Fruit fly (Drosophila melanogaster) whole organism, embryonic: Measurements from ENCODE around the gene nerfin-2.

Experiments
- Aef1 ChIP-seq: fragments of 200-800 bp; sonication (Bioruptor generic); IDR thresholded peaks from 3 replicates; pipeline ENCODE4 v1.3.6; 2022; ENCODE audit warnings: missing biosample characterization, missing genetic modification characterization
- BEAF-32 ChIP-seq: fragments of 200-800 bp; sonication (Bioruptor generic); optimal IDR thresholded peaks from 3 replicates; lab custom pipeline; 2017; ENCODE audit warnings: missing biosample characterization, missing genetic modification characterization, mild to moderate bottlenecking, moderate library complexity, missing genetic modification reagents
- Bteb2 ChIP-seq: fragments of 200-800 bp; sonication (Bioruptor generic); optimal IDR thresholded peaks from 2 replicates; lab custom pipeline; 2016; ENCODE audit warnings: missing biosample characterization, missing genetic modification characterization
- CG11085 ChIP-seq: fragments of 200-800 bp; sonication (Bioruptor generic); IDR thresholded peaks from 2 replicates; pipeline ENCODE4 v1.3.6; 2022; ENCODE audit warnings: missing biosample characterization, missing genetic modification characterization
- CG11695 ChIP-seq: fragments of 200-800 bp; sonication (Bioruptor generic); IDR thresholded peaks from 3 replicates; pipeline ENCODE4 v1.3.6; 2022; ENCODE audit warnings: missing biosample characterization, missing genetic modification characterization
- CG12104 ChIP-seq: fragments of 200-800 bp; sonication (Bioruptor generic); optimal IDR thresholded peaks from 3 replicates; lab custom pipeline; 2016; ENCODE audit warnings: missing biosample characterization, missing genetic modification characterization
- CG17328 ChIP-seq: fragments of 200-800 bp; sonication (Bioruptor generic); IDR thresholded peaks from 2 replicates; pipeline ENCODE4 v1.3.6; 2022; ENCODE audit warnings: missing biosample characterization, missing genetic modification characterization
- CG18011 ChIP-seq: fragments of 200-800 bp; sonication (Bioruptor generic); optimal IDR thresholded peaks from 2 replicates; lab custom pipeline; 2017; ENCODE audit warnings: missing biosample characterization, missing genetic modification characterization, mild to moderate bottlenecking, moderate library complexity, missing genotype
- CG18262 ChIP-seq: fragments of 200-800 bp; optimal IDR thresholded peaks from 3 replicates; lab custom pipeline; 2019; ENCODE audit warnings: missing biosample characterization, mild to moderate bottlenecking, missing genetic modification characterization, moderate library complexity
- CG18476 ChIP-seq: fragments of 200-800 bp; sonication (Bioruptor generic); optimal IDR thresholded peaks from 2 replicates; lab custom pipeline; 2016; ENCODE audit warnings: missing biosample characterization, mild to moderate bottlenecking, missing genetic modification characterization
- CG2678 ChIP-seq: fragments of 200-800 bp; sonication (Bioruptor generic); optimal IDR thresholded peaks from 3 replicates; lab custom pipeline; 2019; ENCODE audit warnings: missing biosample characterization, mild to moderate bottlenecking, missing genetic modification characterization, moderate library complexity
- CG30431 ChIP-seq: fragments of 200-800 bp; sonication (Bioruptor generic); optimal IDR thresholded peaks from 2 replicates; lab custom pipeline; 2017; ENCODE audit warnings: missing biosample characterization, missing genetic modification characterization
- CG3726 ChIP-seq: fragments of 200-800 bp; sonication (Bioruptor generic); IDR thresholded peaks from 3 replicates; pipeline ENCODE4, ENCODE4 v1.3.6; 2022; ENCODE audit warnings: missing biosample characterization, missing genetic modification characterization
- CG4820 ChIP-seq: fragments of 200-800 bp; sonication (Bioruptor generic); optimal IDR thresholded peaks from 3 replicates; lab custom pipeline; 2016; ENCODE audit warnings: missing biosample characterization, missing genetic modification characterization
- CG6765 ChIP-seq: fragments of 200-800 bp; sonication (Bioruptor generic); optimal IDR thresholded peaks from 3 replicates; lab custom pipeline; 2017; ENCODE audit warnings: missing biosample characterization, mild to moderate bottlenecking, missing genetic modification characterization
- CG7928 ChIP-seq: fragments of 200-800 bp; sonication (Bioruptor generic); optimal IDR thresholded peaks from 2 replicates; lab custom pipeline; 2017; ENCODE audit warnings: missing biosample characterization, mild to moderate bottlenecking, missing genetic modification characterization
- CG8290 ChIP-seq, 3 experiments: fragments of 200-800 bp; sonication (Bioruptor generic); optimal IDR thresholded peaks; 2 replicates each; lab custom pipeline; 2016 to 2019; ENCODE audit warnings: missing biosample characterization in 3 of 3, missing genetic modification characterization in 3 of 3, mild to moderate bottlenecking in 2 of 3, moderate library complexity in 1 of 3
- CG8924 ChIP-seq: fragments of 200-800 bp; optimal IDR thresholded peaks from 3 replicates; lab custom pipeline; 2019; ENCODE audit warnings: missing biosample characterization, mild to moderate bottlenecking, missing genetic modification characterization, moderate library complexity
- CG8944 ChIP-seq: fragments of 200-800 bp; sonication (Bioruptor generic); optimal IDR thresholded peaks from 3 replicates; lab custom pipeline; 2016; ENCODE audit warnings: missing biosample characterization, missing genetic modification characterization
- CoRest ChIP-seq: fragments of 200-800 bp; sonication (Bioruptor generic); optimal IDR thresholded peaks from 3 replicates; lab custom pipeline; 2018; ENCODE audit warnings: missing biosample characterization, mild to moderate bottlenecking, missing genetic modification characterization, moderate library complexity
- D19A ChIP-seq: fragments of 200-800 bp; optimal IDR thresholded peaks from 3 replicates; lab custom pipeline; 2019; ENCODE audit warnings: missing biosample characterization, mild to moderate bottlenecking, missing genetic modification characterization, moderate library complexity
- D19B ChIP-seq: fragments of 200-800 bp; sonication (Bioruptor generic); optimal IDR thresholded peaks from 2 replicates; lab custom pipeline; 2017; ENCODE audit warnings: missing biosample characterization, mild to moderate bottlenecking, missing genetic modification characterization
- Dbx ChIP-seq: fragments of 200-800 bp; sonication (Bioruptor generic); IDR thresholded peaks from 3 replicates; pipeline ENCODE4 v1.3.6; 2022; ENCODE audit warnings: missing biosample characterization, missing genetic modification characterization
- H2.0 ChIP-seq: fragments of 200-800 bp; sonication (Bioruptor generic); IDR thresholded peaks from 2 replicates; pipeline ENCODE4 v1.3.6; 2022; ENCODE audit warnings: missing biosample characterization, missing genetic modification characterization
- HLH4C ChIP-seq: fragments of 200-800 bp; sonication (Bioruptor generic); IDR thresholded peaks from 3 replicates; pipeline ENCODE4 v1.3.6; 2022; ENCODE audit warnings: missing biosample characterization, missing genetic modification characterization; ENCODE audit not compliant: partially characterized antibody
- Jarid2 ChIP-seq: fragments of 200-800 bp; sonication (Bioruptor generic); optimal IDR thresholded peaks from 3 replicates; lab custom pipeline; 2017; ENCODE audit warnings: mild to moderate bottlenecking, missing biosample characterization, missing genetic modification reagents, missing genetic modification characterization
- Lpt ChIP-seq: fragments of >200 bp; optimal IDR thresholded peaks from 2 replicates; lab custom pipeline; 2018; ENCODE audit warnings: missing biosample characterization, missing genetic modification characterization
- NK7.1 ChIP-seq: fragments of 200-800 bp; sonication (Bioruptor generic); optimal IDR thresholded peaks from 3 replicates; lab custom pipeline; 2016; ENCODE audit warnings: missing biosample characterization, missing genetic modification characterization
- Vsx1 ChIP-seq: fragments of 200-800 bp; sonication (Bioruptor generic); optimal IDR thresholded peaks from 2 replicates; lab custom pipeline; 2017; ENCODE audit warnings: missing biosample characterization, mild to moderate bottlenecking, missing genetic modification characterization, missing genetic modification reagents
- YL-1 ChIP-seq: fragments of 200-800 bp; sonication (Bioruptor generic); optimal IDR thresholded peaks from 3 replicates; lab custom pipeline; 2017; ENCODE audit warnings: missing biosample characterization, mild to moderate bottlenecking, missing genetic modification characterization
- bab2 ChIP-seq: fragments of 200-800 bp; sonication (Bioruptor generic); optimal IDR thresholded peaks from 2 replicates; lab custom pipeline; 2016; ENCODE audit warnings: missing biosample characterization, missing genetic modification characterization
- bcd ChIP-seq: fragments of 200-800 bp; sonication (Bioruptor generic); optimal IDR thresholded peaks from 2 replicates; lab custom pipeline; 2017; ENCODE audit warnings: missing biosample characterization, mild to moderate bottlenecking, missing genetic modification characterization
- btn ChIP-seq: fragments of 200-800 bp; sonication (Bioruptor generic); optimal IDR thresholded peaks from 2 replicates; lab custom pipeline; 2016; ENCODE audit warnings: missing biosample characterization, missing genetic modification characterization
- chm ChIP-seq: fragments of 200-800 bp; sonication (Bioruptor generic); IDR thresholded peaks from 2 replicates; pipeline ENCODE4 v1.3.6; 2022; ENCODE audit warnings: missing biosample characterization, missing genetic modification characterization
- cwo ChIP-seq: fragments of 200-800 bp; sonication (Bioruptor generic); optimal IDR thresholded peaks from 3 replicates; lab custom pipeline; 2017; ENCODE audit warnings: missing biosample characterization, missing genetic modification characterization, mild to moderate bottlenecking, moderate library complexity, missing genetic modification reagents
- ind ChIP-seq: fragments of 200-800 bp; sonication (Bioruptor generic); optimal IDR thresholded peaks from 3 replicates; lab custom pipeline; 2016; ENCODE audit warnings: missing biosample characterization, missing genetic modification characterization
- kay ChIP-seq: fragments of 200-800 bp; sonication (Bioruptor generic); optimal IDR thresholded peaks from 2 replicates; lab custom pipeline; 2016; ENCODE audit warnings: missing biosample characterization, missing genetic modification characterization
- ken ChIP-seq: fragments of 200-800 bp; sonication (Bioruptor generic); IDR thresholded peaks from 3 replicates; pipeline ENCODE4 v1.3.6; 2022; ENCODE audit warnings: missing biosample characterization, missing genetic modification characterization
- lola ChIP-seq, 3 experiments: fragments of >200 bp in 2 of 3; fragments of 200-800 bp in 1 of 3; sonication (Bioruptor generic) in 1 of 3; optimal IDR thresholded peaks; 2 replicates each; lab custom pipeline; 2017 to 2019; ENCODE audit warnings: missing biosample characterization in 3 of 3, missing genetic modification characterization in 3 of 3, mild to moderate bottlenecking in 1 of 3, moderate library complexity in 1 of 3
- pan ChIP-seq, 4 experiments: fragments of >200 bp in 3 of 4; fragments of 200-800 bp in 1 of 4; sonication (Bioruptor generic) in 1 of 4; optimal IDR thresholded peaks in 3 of 4; IDR thresholded peaks in 1 of 4; 2 replicates each; pipeline versions ENCODE4 v1.3.6 to Lab custom; 2017 to 2022; ENCODE audit warnings: missing biosample characterization in 2 of 4, missing genetic modification characterization in 2 of 4, mixed read lengths in 1 of 4
- pb ChIP-seq: fragments of 200-800 bp; sonication (Bioruptor generic); optimal IDR thresholded peaks from 3 replicates; lab custom pipeline; 2016; ENCODE audit warnings: missing biosample characterization, missing genetic modification characterization
- prd ChIP-seq, 3 experiments: fragments of >200 bp in 2 of 3; fragments of 200-800 bp in 1 of 3; sonication (Bioruptor generic) in 1 of 3; optimal IDR thresholded peaks in 2 of 3; IDR thresholded peaks in 1 of 3; 2 replicates in 2 of 3; 3 replicates in 1 of 3; pipeline versions ENCODE4 v1.3.6 to Lab custom; 2017 to 2022; ENCODE audit warnings: missing biosample characterization in 1 of 3, missing genetic modification characterization in 1 of 3
- ranshi ChIP-seq: fragments of 200-800 bp; sonication (Bioruptor generic); IDR thresholded peaks from 2 replicates; pipeline ENCODE4 v1.3.6; 2022; ENCODE audit warnings: missing biosample characterization, missing genetic modification characterization
- scrt ChIP-seq: fragments of 200-800 bp; sonication (Bioruptor generic); optimal IDR thresholded peaks from 2 replicates; lab custom pipeline; 2018; ENCODE audit warnings: missing biosample characterization, mild to moderate bottlenecking, missing genetic modification characterization, moderate library complexity
- tll ChIP-seq, 2 experiments: fragments of 200-800 bp in 1 of 2; fragments of >200 bp in 1 of 2; sonication (Bioruptor generic) in 1 of 2; optimal IDR thresholded peaks; 2 replicates each; lab custom pipeline; 2017 to 2019; ENCODE audit warnings: missing biosample characterization in 2 of 2, missing genetic modification characterization in 2 of 2, mild to moderate bottlenecking in 1 of 2, moderate library complexity in 1 of 2
- zen ChIP-seq: fragments of 200-800 bp; sonication (Bioruptor generic); optimal IDR thresholded peaks from 3 replicates; lab custom pipeline; 2018; ENCODE audit warnings: missing biosample characterization, mild to moderate bottlenecking, missing genetic modification characterization, moderate library complexity
- zfh2 ChIP-seq: fragments of 200-800 bp; sonication (Bioruptor generic); optimal IDR thresholded peaks from 2 replicates; lab custom pipeline; 2016; ENCODE audit warnings: missing biosample characterization, missing genetic modification characterization

Gene nerfin-2

DNA sequence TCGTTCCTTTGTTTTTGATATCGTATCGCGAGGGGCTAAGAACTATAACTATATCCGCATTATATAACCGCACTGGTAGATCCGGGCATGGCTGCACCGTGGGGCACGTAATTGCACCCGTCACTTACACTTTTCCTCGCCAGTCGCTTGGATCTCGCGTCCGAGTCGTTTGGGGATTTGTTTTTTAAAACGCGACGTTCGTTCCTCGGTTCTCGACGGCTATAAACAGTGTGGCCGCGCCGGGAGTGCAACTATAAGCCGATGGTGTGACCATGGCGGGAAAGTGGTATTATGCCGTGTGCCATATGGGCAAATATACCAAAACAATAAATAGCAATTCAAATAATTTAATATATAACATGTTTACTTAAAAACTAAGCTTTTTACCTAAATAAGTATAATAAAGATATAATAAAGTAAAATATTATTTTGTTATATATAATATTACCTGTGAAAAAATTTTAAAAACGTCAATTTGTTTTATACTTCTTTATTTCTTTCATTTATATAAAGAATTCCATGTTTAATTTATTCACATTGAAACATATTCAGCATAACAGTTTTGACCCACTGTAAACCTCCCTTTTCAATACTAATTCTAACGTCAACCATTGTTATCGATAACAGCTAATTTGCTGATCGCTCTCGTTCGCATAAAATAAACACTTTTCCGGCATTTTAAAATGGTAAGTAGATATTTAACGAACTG, 28.1 kb upstream of the nerfin-2 start, which contains the start of the genes Mical and CG3909 (continued):
- TF ChIP-seq Aef1: peak; percentile 84
- peak; percentile 93 for TF ChIP-seq Dbx
- TF ChIP-seq YL-1 (GFP tag; lab: Kevin White, UChicago): peak; percentile 53
- TF ChIP-seq CG8944 (GFP tag; lab: Kevin White, UChicago): no peak
- TF ChIP-seq CG30431 (GFP tag; lab: Kevin White, UChicago): peak; percentile 35
- TF ChIP-seq CG18476: peak; percentile 45
- peak; percentile 89 for TF ChIP-seq CG11085
- TF ChIP-seq CG8924 (tag; lab: Kevin White, UChicago): peak; percentile 92
- no peak for TF ChIP-seq Lpt (GFP tag; lab: Kevin White, UChicago)
- TF ChIP-seq Jarid2: peak; percentile 93
- peak; percentile 67 for TF ChIP-seq cwo (GFP tag; lab: Kevin White, UChicago)
- TF ChIP-seq H2.0 (GFP tag; lab: Robert Waterston, UW): peak; percentile 91
- peak; percentile 28 for TF ChIP-seq BEAF-32 (GFP tag; lab: Kevin White, UChicago)
- TF ChIP-seq ind: peak; percentile 86
- no peak for TF ChIP-seq pb (GFP tag; lab: Kevin White, UChicago)
- peak; percentile 91 for TF ChIP-seq ranshi (GFP tag; lab: Robert Waterston, UW)
- TF ChIP-seq zfh2: peak; percentile 54
- TF ChIP-seq lola (GFP tag; optimal IDR thresholded peaks at IDR 0.05; lab: Kevin White, UChicago): peak in 1 of 3 experiments; percentile 84
- peak; percentile 49 for TF ChIP-seq Bteb2 (GFP tag; lab: Kevin White, UChicago)
- TF ChIP-seq CG12104 (GFP tag; lab: Kevin White, UChicago): peak; percentile 80
- TF ChIP-seq btn (GFP tag; lab: Kevin White, UChicago): no peak
- no peak for TF ChIP-seq NK7.1 (GFP tag; lab: Kevin White, UChicago)
- TF ChIP-seq chm: peak; percentile 85
- peak; percentile 91 for TF ChIP-seq CG18262 (tag; lab: Kevin White, UChicago)
- peak; percentile 81; the same call in 2 of the 3 replicates for TF ChIP-seq CG3726
- TF ChIP-seq Vsx1 (GFP tag; lab: Kevin White, UChicago): peak; percentile 96
- no peak for TF ChIP-seq CG7928
- TF ChIP-seq CG6765 (GFP tag; lab: Kevin White, UChicago): peak; percentile 73
- TF ChIP-seq kay (GFP tag; lab: Kevin White, UChicago): peak; percentile 75
- no peak for TF ChIP-seq CG18011 (GFP tag; lab: Kevin White, UChicago)
- peak; percentile 92 for TF ChIP-seq CG2678
- peak; percentile 54 for TF ChIP-seq bab2 (GFP tag; lab: Kevin White, UChicago)
- peak; percentile 82 for TF ChIP-seq D19A (tag; lab: Kevin White, UChicago)
- TF ChIP-seq D19B (GFP tag; lab: Kevin White, UChicago): peak; percentile 45
- peak; percentile 64 for TF ChIP-seq HLH4C (GFP tag; lab: Robert Waterston, UW)
- TF ChIP-seq bcd (GFP tag; lab: Kevin White, UChicago): peak; percentile 74
- peak; percentile 90 for TF ChIP-seq CG11695 (GFP tag; lab: Robert Waterston, UW)
- peak; percentile 82 for TF ChIP-seq zen (tag; lab: Kevin White, UChicago)
- peak; percentile 35 for TF ChIP-seq scrt (GFP tag; lab: Kevin White, UChicago)
- TF ChIP-seq prd (optimal IDR thresholded peaks at IDR 0.05; lab: Kevin White, UChicago): no peak
- peak; percentile 91 for TF ChIP-seq prd (GFP tag; IDR thresholded peaks at IDR 0.05; lab: Robert Waterston, UW)
- peak in 1 of 2 experiments; percentile 12 for TF ChIP-seq tll (GFP tag; optimal IDR thresholded peaks at IDR 0.05; lab: Kevin White, UChicago)
- peak; percentile 84 for TF ChIP-seq ken (GFP tag; lab: Robert Waterston, UW)
- TF ChIP-seq CG4820: peak; percentile 64
- TF ChIP-seq CoRest: peak; percentile 93
- peak; percentile 86 for TF ChIP-seq CG17328 (GFP tag; lab: Robert Waterston, UW)
- TF ChIP-seq CG8290 (GFP tag; optimal IDR thresholded peaks at IDR 0.05; lab: Kevin White, UChicago): peak; percentile 81
- peak in 1 of 2 experiments; percentile 68 for TF ChIP-seq CG8290 (tag; optimal IDR thresholded peaks at IDR 0.05; lab: Kevin White, UChicago)
- TF ChIP-seq pan (optimal IDR thresholded peaks at IDR 0.05; lab: Kevin White, UChicago): no peak
- peak in 1 of 2 experiments; percentile 95 for TF ChIP-seq pan (GFP tag; optimal IDR thresholded peaks at IDR 0.05 in 1 of 2, IDR thresholded peaks at IDR 0.05 in 1 of 2)
